Fruit fly (Drosophila melanogaster) S2 (cell line): Measurements from ENCODE around the gene CG42685.
A peak's percentile ranks its signal among the peaks of the same experiment; 100 is the strongest.

Experiments used
- CG8478 ChIP-seq: fragments of >200 bp; optimal IDR thresholded peaks from 2 replicates; lab custom pipeline; 2018
- CTCF ChIP-seq, 2 experiments: fragments of >200 bp; optimal IDR thresholded peaks; 2 replicates each; lab custom pipeline; 2018

dm6 chr2L:14706194-14706593 is 23.8 kb downstream of the CG42685 start:
- TF ChIP-seq CG8478 (lab: Kevin White, UChicago), result no peak
- TF ChIP-seq CTCF (optimal IDR thresholded peaks at IDR 0.05; lab: Kevin White, UChicago), result peak; percentile 98 to 99
